Worm (Caenorhabditis elegans): ENCODE data around the gene tra-2.

tra-2 gene

ce11 chrII:6926488-6926887, 39.0 kb downstream of the tra-2 start (continued):
- peak; percentile 18 to 40 for TF ChIP-seq daf-16 (GFP tag; optimal IDR thresholded peaks at IDR 0.05)
- peak; percentile 69 for TF ChIP-seq daf-16 (tag; optimal IDR thresholded peaks at IDR 0.05)
- peak; percentile 40 for TF ChIP-seq nhr-10 (tag; optimal IDR thresholded peaks at IDR 0.05)
- peak; percentile 68 for TF ChIP-seq set-16 (GFP tag; IDR thresholded peaks at IDR 0.05)
- TF ChIP-seq daf-12 (tag; optimal IDR thresholded peaks at IDR 0.05): no peak
- peak; percentile 31; the same call in 1 of the 2 replicates for TF ChIP-seq madf-9 (GFP tag; conservative IDR thresholded peaks at IDR 0.05)
- TF ChIP-seq hlh-30 (tag; optimal IDR thresholded peaks at IDR 0.05; ENCODE audit: insufficient read depth): peak; percentile 94
- TF ChIP-seq ceh-44 (GFP tag; IDR thresholded peaks at IDR 0.05): no peak
- peak; percentile 23; the same call in 1 of the 2 replicates for TF ChIP-seq arid-1 (GFP tag; conservative IDR thresholded peaks at IDR 0.05)
- no peak for TF ChIP-seq ces-1 (GFP tag; optimal IDR thresholded peaks at IDR 0.05)
- TF ChIP-seq tra-1 (GFP tag; IDR thresholded peaks at IDR 0.05): peak; percentile 82
- peak; percentile 18 to 74 for TF ChIP-seq hif-1 (tag; optimal IDR thresholded peaks at IDR 0.05)
- TF ChIP-seq pha-4 (GFP tag; IDR thresholded peaks at IDR 0.05): peak; percentile 76; the same call in 1 of the 2 replicates
- TF ChIP-seq pha-4 (tag; optimal IDR thresholded peaks at IDR 0.05): peak; percentile 30
- peak; percentile 78 for TF ChIP-seq mxl-3 (GFP tag; optimal IDR thresholded peaks at IDR 0.05)
- TF ChIP-seq ceh-20 (GFP tag; IDR thresholded peaks at IDR 0.05): peak; percentile 13; the same call in 1 of the 2 replicates
- peak; percentile 73; the same call in 1 of the 2 replicates for TF ChIP-seq lin-1 (GFP tag; IDR thresholded peaks at IDR 0.05)
- peak; percentile 46 for TF ChIP-seq dpl-1 (GFP tag; optimal IDR thresholded peaks at IDR 0.05)
- peak; percentile 47 for TF ChIP-seq nhr-102 (tag; optimal IDR thresholded peaks at IDR 0.05)
- peak; percentile 0 for TF ChIP-seq ceh-32 (tag; optimal IDR thresholded peaks at IDR 0.05; ENCODE audit: poor library complexity)
- no peak for TF ChIP-seq lin-39 (tag; optimal IDR thresholded peaks at IDR 0.05)

DNA sequence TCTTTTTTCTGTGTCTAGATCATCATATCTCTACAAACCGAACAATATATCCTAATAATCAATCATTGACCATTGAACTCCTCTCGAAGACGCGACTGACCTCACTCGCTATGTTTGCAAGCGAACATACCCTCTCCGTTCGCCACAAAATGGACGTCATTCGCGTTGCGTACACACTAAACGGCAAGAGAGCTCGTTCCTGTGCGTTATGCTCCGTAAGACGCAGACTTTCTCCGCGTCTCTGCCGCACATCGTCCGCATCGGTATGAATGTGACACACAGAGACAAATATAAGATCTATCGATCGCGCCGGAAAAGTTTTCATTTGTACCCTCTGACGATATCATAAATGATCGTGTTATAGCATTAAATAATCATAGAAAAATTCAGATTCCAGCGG, 39.4 kb downstream of the tra-2 start:
- TF ChIP-seq madf-9 (GFP tag; conservative IDR thresholded peaks at IDR 0.05): peak; percentile 81
- TF ChIP-seq Y5F2A.4 (GFP tag; optimal IDR thresholded peaks at IDR 0.05): no peak

DNA sequence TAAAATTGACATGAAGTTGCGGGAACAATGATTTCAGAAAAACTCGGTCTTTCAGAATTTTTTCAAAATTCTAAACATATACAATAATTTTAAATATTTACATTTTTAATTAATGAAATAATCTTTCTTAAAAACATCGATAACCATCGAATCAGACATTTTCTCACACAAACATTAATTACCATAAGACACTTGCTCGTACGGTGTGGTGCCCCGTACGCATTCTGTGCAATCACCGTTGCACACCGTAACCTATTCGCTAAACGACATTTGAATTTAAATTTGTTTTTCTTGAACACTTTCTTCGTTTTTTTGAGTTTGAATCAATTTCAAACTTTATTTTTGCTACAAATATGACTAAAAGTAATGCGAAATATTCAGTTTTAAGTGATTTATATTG, 41.7 kb downstream of the tra-2 start:
- TF ChIP-seq egl-27 (tag; optimal IDR thresholded peaks at IDR 0.05) (no peak), daf-12 (tag; optimal IDR thresholded peaks at IDR 0.05) (no peak), cey-2 (tag; optimal IDR thresholded peaks at IDR 0.05; ENCODE audit: borderline replicate concordance, insufficient read depth) (no peak), tag-97 (GFP tag; IDR thresholded peaks at IDR 0.05) (no peak), jun-1 (tag; optimal IDR thresholded peaks at IDR 0.05) (no peak), hlh-11 (tag; optimal IDR thresholded peaks at IDR 0.05) (no peak), skn-1 (tag; optimal IDR thresholded peaks at IDR 0.05) (no peak), arid-1 (GFP tag; conservative IDR thresholded peaks at IDR 0.05) (no peak), aly-2 (tag; optimal IDR thresholded peaks at IDR 0.05) (no peak), nhr-42 (GFP tag; IDR thresholded peaks at IDR 0.05) (no peak), ama-1 (optimal IDR thresholded peaks at IDR 0.05) (no peak), duxl-1 (tag; optimal IDR thresholded peaks at IDR 0.05; ENCODE audit: poor library complexity) (no peak), set-16 (GFP tag; IDR thresholded peaks at IDR 0.05) (no peak)

- no peak for TF ChIP-seq madf-9 (GFP tag; conservative IDR thresholded peaks at IDR 0.05)
- TF ChIP-seq dpl-1 (GFP tag; optimal IDR thresholded peaks at IDR 0.05): no peak
- TF ChIP-seq lsy-2 (tag; optimal IDR thresholded peaks at IDR 0.05): no peak
- no peak for TF ChIP-seq ceh-44 (GFP tag; IDR thresholded peaks at IDR 0.05)
- TF ChIP-seq duxl-1 (tag; optimal IDR thresholded peaks at IDR 0.05; ENCODE audit: poor library complexity): no peak
- no peak for TF ChIP-seq ces-1 (GFP tag; optimal IDR thresholded peaks at IDR 0.05)
- TF ChIP-seq zip-2 (tag; optimal IDR thresholded peaks at IDR 0.05): no peak
- no peak for TF ChIP-seq rbr-2 (tag; optimal IDR thresholded peaks at IDR 0.05)
- TF ChIP-seq daf-19 (GFP tag; conservative IDR thresholded peaks at IDR 0.05): no peak
- no peak for TF ChIP-seq nhr-42 (GFP tag; IDR thresholded peaks at IDR 0.05)
- no peak for TF ChIP-seq nhr-76 (tag; optimal IDR thresholded peaks at IDR 0.05)
- no peak for TF ChIP-seq ceh-20 (GFP tag; IDR thresholded peaks at IDR 0.05)
- TF ChIP-seq Y5F2A.4 (GFP tag; optimal IDR thresholded peaks at IDR 0.05): no peak
- TF ChIP-seq lin-38 (GFP tag; IDR thresholded peaks at IDR 0.05): no peak
- no peak for TF ChIP-seq nhr-11 (tag; optimal IDR thresholded peaks at IDR 0.05)
- TF ChIP-seq unc-39 (tag; optimal IDR thresholded peaks at IDR 0.05): no peak
- TF ChIP-seq ctbp-1 (GFP tag; IDR thresholded peaks at IDR 0.05): no peak
- TF ChIP-seq ztf-11 (tag; optimal IDR thresholded peaks at IDR 0.05): no peak
- TF ChIP-seq snpc-4 (tag; optimal IDR thresholded peaks at IDR 0.05): no peak
- no peak for TF ChIP-seq gei-8 (GFP tag; optimal IDR thresholded peaks at IDR 0.05)
- TF ChIP-seq nhr-102 (tag; optimal IDR thresholded peaks at IDR 0.05): peak; percentile 31
- TF ChIP-seq arid-1 (GFP tag; conservative IDR thresholded peaks at IDR 0.05): no peak
- no peak for TF ChIP-seq aly-2 (tag; optimal IDR thresholded peaks at IDR 0.05)
- no peak for TF ChIP-seq daf-16 (GFP tag; optimal IDR thresholded peaks at IDR 0.05)
- peak; percentile 25 for TF ChIP-seq daf-16 (tag; optimal IDR thresholded peaks at IDR 0.05)
- peak; percentile 68 for TF ChIP-seq hlh-11 (tag; optimal IDR thresholded peaks at IDR 0.05)
- TF ChIP-seq nhr-10 (tag; optimal IDR thresholded peaks at IDR 0.05): no peak
Observed at ce11 chrII:6919363-6919851, 46.1 kb downstream of the tra-2 start, which contains the start of gene B0252.1. Gene B0252.1 (plus strand): TSS chrII:6919680.
